Worm (Caenorhabditis elegans): ENCODE data around the gene syg-1.

DNA sequence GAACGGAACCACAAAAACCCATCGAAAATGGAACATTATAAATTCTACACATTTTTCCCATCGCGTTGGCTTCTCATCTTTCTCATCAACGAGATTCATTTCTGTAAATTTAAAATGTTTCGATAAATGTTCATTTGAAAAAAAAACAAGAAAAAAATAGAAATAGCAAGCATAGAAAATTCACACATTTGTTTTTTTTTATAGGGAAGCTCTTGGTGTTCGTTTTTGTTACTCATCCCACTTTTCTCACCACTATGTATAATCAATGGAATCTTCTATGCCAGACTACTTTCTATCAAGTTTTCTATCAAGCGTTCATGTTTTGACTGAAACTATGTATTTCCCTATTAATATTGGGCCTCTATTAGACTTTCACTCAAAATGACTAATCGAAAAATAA lies 48.9 kb upstream of the syg-1 start, which contains the start of gene dhcr-24:
- no peak for TF ChIP-seq efl-1 (optimal IDR thresholded peaks at IDR 0.05)
- TF ChIP-seq efl-1 (GFP tag; optimal IDR thresholded peaks at IDR 0.05 in 1 of 2): no peak
- TF ChIP-seq jun-1 (tag; optimal IDR thresholded peaks at IDR 0.05): no peak
- TF ChIP-seq egl-13 (tag; optimal IDR thresholded peaks at IDR 0.05): no peak
- no peak for TF ChIP-seq blmp-1 (tag; optimal IDR thresholded peaks at IDR 0.05)
- TF ChIP-seq nhr-20 (tag; optimal IDR thresholded peaks at IDR 0.05): no peak
- TF ChIP-seq aly-2 (tag; optimal IDR thresholded peaks at IDR 0.05): no peak
- no peak for TF ChIP-seq alr-1 (tag; optimal IDR thresholded peaks at IDR 0.05; ENCODE audit: borderline replicate concordance)
